Fruit fly (Drosophila melanogaster) S2 (cell line): ENCODE results near the gene Tsf1.

Source experiments
- CG8478 ChIP-seq: fragments of >200 bp; optimal IDR thresholded peaks from 2 replicates; lab custom pipeline; 2018
- CTCF ChIP-seq, 2 experiments: fragments of >200 bp; optimal IDR thresholded peaks; 2 replicates each; lab custom pipeline; 2018

DNA sequence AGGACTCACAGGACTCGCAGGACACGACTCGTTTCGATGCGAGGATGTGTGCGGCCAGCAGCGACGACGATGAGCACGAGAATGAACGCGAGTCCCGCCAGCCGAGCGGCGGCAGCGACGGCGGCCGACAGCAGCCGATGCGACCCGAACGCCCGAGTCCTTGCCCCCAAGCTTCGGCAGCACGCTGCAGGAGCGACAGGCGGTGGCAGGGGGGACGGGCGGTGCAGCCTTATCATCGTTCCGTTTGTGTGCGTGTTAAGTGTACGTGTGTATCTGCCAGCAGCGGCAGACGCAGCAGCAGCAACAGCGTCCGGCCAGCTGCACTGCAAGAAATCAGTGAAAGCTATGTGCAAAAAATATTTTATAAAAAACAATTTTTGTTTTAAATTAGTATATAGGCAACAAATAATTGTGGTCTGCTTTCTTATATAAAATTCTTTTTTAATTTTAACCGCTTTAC lies 30.7 kb upstream of the Tsf1 start, which contains the start of gene kairos:
- TF ChIP-seq CTCF (optimal IDR thresholded peaks at IDR 0.05; lab: Kevin White, UChicago) (no peak), CG8478 (lab: Kevin White, UChicago) (no peak)
